Fruit fly (Drosophila melanogaster): Measurements from ENCODE around the gene CG42264.

Gene CG42264

DNA sequence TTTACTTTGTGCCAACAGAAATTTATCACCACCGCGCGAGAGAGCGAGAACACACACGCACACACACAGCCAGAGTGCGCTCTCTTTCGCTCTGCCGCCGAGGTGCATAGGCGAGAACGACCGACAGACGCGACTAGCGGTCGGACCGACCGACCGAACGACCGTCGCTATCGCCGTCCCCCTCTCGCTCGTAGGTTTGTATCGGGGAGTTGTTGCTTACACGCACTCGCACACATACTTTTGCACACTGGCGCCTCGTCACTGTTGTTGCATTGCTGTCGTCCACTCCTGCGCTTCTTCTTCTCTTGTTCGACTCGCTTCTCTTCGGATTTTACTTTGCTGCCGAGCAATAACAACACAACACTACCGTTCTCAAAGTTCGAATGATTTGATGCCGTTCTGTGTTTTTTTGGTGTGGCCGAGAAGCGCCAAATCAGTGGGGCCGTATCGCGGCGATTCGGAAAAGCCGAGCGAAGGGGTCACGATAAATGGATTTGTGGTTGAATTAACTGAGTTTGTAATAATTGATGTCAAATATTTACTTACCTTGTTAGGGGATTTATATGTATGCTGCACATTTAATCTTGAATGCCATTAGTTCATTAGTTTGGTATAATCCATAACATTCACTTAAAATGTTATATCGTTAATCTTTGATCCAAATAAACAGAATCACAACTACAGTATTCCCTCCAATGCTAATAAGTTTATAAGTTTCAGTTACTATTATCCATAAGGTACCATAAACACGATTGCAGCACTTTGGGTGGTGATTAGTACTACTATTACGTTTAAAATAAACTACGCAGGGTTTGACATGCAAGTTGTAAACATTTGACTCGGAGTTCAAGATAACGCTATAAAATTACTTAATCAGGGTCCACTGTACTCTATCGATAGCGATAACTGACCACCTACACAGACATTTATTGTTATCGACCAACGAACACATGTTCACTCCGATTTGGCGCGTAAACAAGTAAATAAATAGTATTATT is 29.3 kb downstream of the CG42264 start, which contains the start of the genes IntS6 and Rtel1 (continued):
- TF ChIP-seq CG5245 (GFP tag; optimal IDR thresholded peaks at IDR 0.05) (peak; percentile 72), CG7839 (tag; optimal IDR thresholded peaks at IDR 0.05) (peak; percentile 94), CG12155 (GFP tag; optimal IDR thresholded peaks at IDR 0.05) (peak; percentile 90), CG8359 (GFP tag; optimal IDR thresholded peaks at IDR 0.05; ENCODE audit: borderline replicate concordance) (peak; percentile 70), CG4820 (GFP tag; optimal IDR thresholded peaks at IDR 0.05) (peak; percentile 90), CG34422 (GFP tag; IDR thresholded peaks at IDR 0.05) (peak; percentile 83), CG16863 (GFP tag; optimal IDR thresholded peaks at IDR 0.05) (peak; percentile 89), CG14014 (GFP tag; IDR thresholded peaks at IDR 0.05) (peak; percentile 93), Bteb2 (GFP tag; optimal IDR thresholded peaks at IDR 0.05) (peak; percentile 86), Fer2 (tag; optimal IDR thresholded peaks at IDR 0.05) (peak; percentile 88), lab (GFP tag; optimal IDR thresholded peaks at IDR 0.05) (peak; percentile 89), Hr3 (GFP tag; optimal IDR thresholded peaks at IDR 0.05) (peak; percentile 89), ranshi (GFP tag; IDR thresholded peaks at IDR 0.05) (peak; percentile 90), B-H2 (GFP tag; optimal IDR thresholded peaks at IDR 0.05) (peak; percentile 93), abd-A (tag; optimal IDR thresholded peaks at IDR 0.05) (peak; percentile 46), Bgb (GFP tag; IDR thresholded peaks at IDR 0.05; ENCODE audit: partially characterized antibody) (peak; percentile 44; the same call in 1 of the 2 replicates), Atf-2 (GFP tag; optimal IDR thresholded peaks at IDR 0.05) (peak; percentile 85), Opbp (GFP tag; IDR thresholded peaks at IDR 0.05; ENCODE audit: partially characterized antibody) (0 out of 3 replicates have a peak, but pooled peaks have one; percentile 32), Ptx1 (GFP tag; IDR thresholded peaks at IDR 0.05) (peak; percentile 94), ken (GFP tag; IDR thresholded peaks at IDR 0.05) (peak; percentile 88), YL-1 (GFP tag; optimal IDR thresholded peaks at IDR 0.05) (peak; percentile 52), B-H1 (GFP tag; IDR thresholded peaks at IDR 0.05) (peak; percentile 76), ato (GFP tag; IDR thresholded peaks at IDR 0.05; ENCODE audit: partially characterized antibody) (no peak), CG12071 (GFP tag; optimal IDR thresholded peaks at IDR 0.05) (peak; percentile 88), hkb (optimal IDR thresholded peaks at IDR 0.05) (no peak), hkb (GFP tag; IDR thresholded peaks at IDR 0.05) (peak; percentile 88), CG3847 (GFP tag; IDR thresholded peaks at IDR 0.05) (peak; percentile 89), da (GFP tag; optimal IDR thresholded peaks at IDR 0.05) (peak; percentile 66), tx (GFP tag; optimal IDR thresholded peaks at IDR 0.05) (peak; percentile 91), row (GFP tag; IDR thresholded peaks at IDR 0.05) (peak; percentile 98), CG2199 (GFP tag; IDR thresholded peaks at IDR 0.05) (0 out of 3 replicates have a peak, but pooled peaks have one; percentile 27), CG15514 (GFP tag; optimal IDR thresholded peaks at IDR 0.05) (peak; percentile 76), z (GFP tag; IDR thresholded peaks at IDR 0.05) (0 out of 3 replicates have a peak, but pooled peaks have one; percentile 11), pb (GFP tag; optimal IDR thresholded peaks at IDR 0.05) (peak; percentile 81), Dip3 (GFP tag; optimal IDR thresholded peaks at IDR 0.05) (peak; percentile 91), CG17802 (tag; optimal IDR thresholded peaks at IDR 0.05) (peak; percentile 57), oc (tag; optimal IDR thresholded peaks at IDR 0.05) (peak; percentile 83), TFAM (GFP tag; optimal IDR thresholded peaks at IDR 0.05) (no peak), HmgD (GFP tag; optimal IDR thresholded peaks at IDR 0.05) (no peak), Nf-YC (tag; optimal IDR thresholded peaks at IDR 0.05) (peak; percentile 79), her (GFP tag; optimal IDR thresholded peaks at IDR 0.05) (peak; percentile 90), Dref (GFP tag; IDR thresholded peaks at IDR 0.05) (peak; percentile 62), CG6175 (GFP tag; IDR thresholded peaks at IDR 0.05) (peak; percentile 65; the same call in 2 of the 3 replicates), bbx (GFP tag; IDR thresholded peaks at IDR 0.05; ENCODE audit: partially characterized antibody) (peak; percentile 42; the same call in 1 of the 2 replicates), Side (GFP tag; optimal IDR thresholded peaks at IDR 0.05) (peak; percentile 88), gcm2 (GFP tag; optimal IDR thresholded peaks at IDR 0.05) (no peak), CG6791 (GFP tag; IDR thresholded peaks at IDR 0.05; ENCODE audit: partially characterized antibody) (peak; percentile 31; the same call in 1 of the 3 replicates), CG17359 (tag; optimal IDR thresholded peaks at IDR 0.05) (peak; percentile 86)
